Fruit fly (Drosophila melanogaster): ENCODE results near the gene Roc1b.

DNA sequence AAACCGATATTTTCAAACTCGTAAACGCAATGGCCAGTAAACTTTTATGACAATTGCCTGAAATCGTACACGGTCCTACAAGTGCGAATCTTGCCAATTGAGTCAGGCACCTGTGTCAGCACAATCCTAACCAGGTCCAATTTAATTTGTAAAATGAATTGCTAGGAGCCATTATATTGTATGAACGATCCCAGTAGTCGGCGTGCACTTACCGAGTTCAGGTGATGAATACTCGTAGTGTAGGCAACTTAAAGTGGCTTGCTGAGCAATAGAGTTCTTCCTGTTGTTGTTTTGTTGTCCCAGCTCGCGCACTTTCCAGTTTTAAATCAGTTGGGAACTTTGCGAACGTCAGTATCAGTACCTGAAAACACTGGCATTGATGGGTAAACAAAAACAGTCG, 17.2 kb upstream of the Roc1b start:
- TF ChIP-seq CG14711 (tag; optimal IDR thresholded peaks at IDR 0.05) (no peak), kay (GFP tag; ENCODE audit: borderline replicate concordance) (no peak), CG33017 (tag; optimal IDR thresholded peaks at IDR 0.05) (no peak), CG7101 (tag; optimal IDR thresholded peaks at IDR 0.05) (no peak), ovo (GFP tag; optimal IDR thresholded peaks at IDR 0.05) (no peak), tj (GFP tag; optimal IDR thresholded peaks at IDR 0.05) (peak; percentile 90), CG12768 (GFP tag; optimal IDR thresholded peaks at IDR 0.05) (no peak), CG7045 (GFP tag; optimal IDR thresholded peaks at IDR 0.05) (no peak), CG11617 (GFP tag; optimal IDR thresholded peaks at IDR 0.05) (no peak)

Measured in whole organism, adult.